Worm (Caenorhabditis elegans) whole organism, L4 larva: ENCODE measurements around the gene F40H3.2.

Experiments
- F37D6.2 ChIP-seq: sonication (generic microtip); optimal IDR thresholded peaks from 2 replicates; lab custom pipeline; 2016; ENCODE audit warnings: mild to moderate bottlenecking, missing genetic modification characterization, missing compliant biosample characterization
- Y105C5A.15 ChIP-seq: fragments of 200-800 bp; sonication (Bioruptor generic); IDR thresholded peaks from 2 replicates; pipeline ENCODE4 v1.3.6; 2022; ENCODE audit warnings: missing genetic modification characterization, missing compliant biosample characterization
- Y48G9A.11 ChIP-seq: fragments of 200-800 bp; sonication (Bioruptor generic); IDR thresholded peaks from 2 replicates; pipeline ENCODE4 v1.3.6; 2022; ENCODE audit warnings: missing genetic modification reagents, missing genetic modification characterization, missing compliant biosample characterization
- Y75B8A.6 ChIP-seq: fragments of 200-800 bp; sonication (Bioruptor generic); IDR thresholded peaks from 2 replicates; pipeline ENCODE4 v1.3.6; 2022; ENCODE audit warnings: missing genetic modification reagents, missing genetic modification characterization, missing compliant biosample characterization
- ZK337.2 ChIP-seq: fragments of 200-800 bp; sonication (Bioruptor generic); IDR thresholded peaks from 2 replicates; pipeline ENCODE4 v1.3.6; 2022; ENCODE audit warnings: missing genetic modification reagents, missing genetic modification characterization, missing compliant biosample characterization
- ceh-20 ChIP-seq: fragments of 200-800 bp; sonication (Bioruptor generic); IDR thresholded peaks from 2 replicates; pipeline ENCODE4 v1.3.6; 2022; ENCODE audit warnings: missing genetic modification reagents, missing genetic modification characterization, missing compliant biosample characterization
- ceh-32 ChIP-seq: sonication (generic microtip); optimal IDR thresholded peaks from 2 replicates; lab custom pipeline; 2016; ENCODE audit warnings: mild to moderate bottlenecking, missing genetic modification characterization, missing compliant biosample characterization; ENCODE audit not compliant: poor library complexity
- ceh-44 ChIP-seq: fragments of 200-800 bp; sonication (Bioruptor generic); IDR thresholded peaks from 2 replicates; pipeline ENCODE4 v1.3.6; 2022; ENCODE audit warnings: missing genetic modification reagents, missing genetic modification characterization, missing compliant biosample characterization
- ces-1 ChIP-seq: fragments of 150-350 bp; sonication (generic microtip); optimal IDR thresholded peaks from 4 replicates; lab custom pipeline; 2014; ENCODE audit warnings: missing biosample characterization, missing genetic modification reagents, missing genetic modification characterization
- cey-2 ChIP-seq: sonication (generic microtip); optimal IDR thresholded peaks from 3 replicates; lab custom pipeline; 2017; ENCODE audit warnings: missing genetic modification characterization, mild to moderate bottlenecking, missing compliant biosample characterization, antibody characterized with exemption, borderline replicate concordance; ENCODE audit not compliant: insufficient read depth
- ctbp-1 ChIP-seq: fragments of 200-800 bp; sonication (Bioruptor generic); IDR thresholded peaks from 2 replicates; pipeline ENCODE4 v1.3.6; 2022; ENCODE audit warnings: missing genetic modification reagents, missing genetic modification characterization, missing compliant biosample characterization
- daf-16 ChIP-seq, 3 experiments: sonication (generic microtip); optimal IDR thresholded peaks; 2 replicates each; lab custom pipeline; 2016 to 2017; ENCODE audit warnings: missing genetic modification characterization in 3 of 3, missing genetic modification reagents in 3 of 3, mild to moderate bottlenecking in 2 of 3, missing compliant biosample characterization in 2 of 3, missing biosample characterization in 1 of 3, moderate library complexity in 1 of 3
- daf-8 ChIP-seq: fragments of 200-800 bp; sonication (Bioruptor generic); IDR thresholded peaks from 2 replicates; pipeline ENCODE4 v1.3.6; 2022; ENCODE audit warnings: missing genetic modification characterization, missing compliant biosample characterization
- dmd-9 ChIP-seq: fragments of 200-800 bp; sonication (Bioruptor generic); IDR thresholded peaks from 2 replicates; pipeline ENCODE4 v1.3.6; 2022; ENCODE audit warnings: missing genetic modification reagents, missing genetic modification characterization, missing compliant biosample characterization
- fkh-10 ChIP-seq: fragments of 150-350 bp; optimal IDR thresholded peaks from 2 replicates; lab custom pipeline; 2014; ENCODE audit warnings: missing biosample characterization, missing genetic modification reagents, missing genetic modification characterization
- fos-1 ChIP-seq: fragments of 150-350 bp; optimal IDR thresholded peaks from 2 replicates; lab custom pipeline; 2014; ENCODE audit warnings: missing biosample characterization, missing genetic modification characterization
- gei-8 ChIP-seq: fragments of 200-800 bp; sonication (Bioruptor generic); optimal IDR thresholded peaks from 2 replicates; lab custom pipeline; 2018; ENCODE audit warnings: mild to moderate bottlenecking, missing genetic modification characterization, missing compliant biosample characterization
- hlh-30 ChIP-seq: sonication (generic microtip); optimal IDR thresholded peaks from 2 replicates; lab custom pipeline; 2017; ENCODE audit warnings: antibody characterized with exemption, mild to moderate bottlenecking, missing genetic modification characterization, missing compliant biosample characterization; ENCODE audit not compliant: insufficient read depth
- hmg-1.1 ChIP-seq: fragments of 200-800 bp; sonication (Bioruptor generic); IDR thresholded peaks from 2 replicates; pipeline ENCODE4 v1.3.6; 2022; ENCODE audit warnings: missing genetic modification reagents, missing genetic modification characterization, missing compliant biosample characterization
- lir-3 ChIP-seq: sonication (generic microtip); optimal IDR thresholded peaks from 2 replicates; lab custom pipeline; 2016; ENCODE audit warnings: mild to moderate bottlenecking, missing genetic modification characterization, missing compliant biosample characterization
- madf-9 ChIP-seq: fragments of 200-800 bp; sonication (Bioruptor generic); conservative IDR thresholded peaks from 2 replicates; pipeline ENCODE4 v1.3.6; 2022; ENCODE audit warnings: missing genetic modification reagents, missing genetic modification characterization, missing compliant biosample characterization
- mep-1 ChIP-seq: fragments of 150-350 bp; sonication (generic microtip); optimal IDR thresholded peaks from 3 replicates; lab custom pipeline; 2014; ENCODE audit warnings: missing biosample characterization, missing genetic modification characterization
- nhr-10 ChIP-seq: fragments of 150-350 bp; optimal IDR thresholded peaks from 2 replicates; lab custom pipeline; 2014; ENCODE audit warnings: missing biosample characterization, missing genetic modification characterization
- nhr-102 ChIP-seq: sonication (generic microtip); optimal IDR thresholded peaks from 2 replicates; lab custom pipeline; 2016; ENCODE audit warnings: mild to moderate bottlenecking, missing genetic modification characterization, moderate library complexity, missing compliant biosample characterization
- nhr-25 ChIP-seq: sonication (generic microtip); optimal IDR thresholded peaks from 2 replicates; lab custom pipeline; 2017; ENCODE audit warnings: missing genetic modification characterization, mild to moderate bottlenecking, missing compliant biosample characterization, antibody characterized with exemption, moderate library complexity, borderline replicate concordance; ENCODE audit not compliant: insufficient read depth
- nhr-28 ChIP-seq: fragments of 150-350 bp; optimal IDR thresholded peaks from 2 replicates; lab custom pipeline; 2014; ENCODE audit warnings: missing biosample characterization, missing genetic modification characterization
- nhr-41 ChIP-seq: fragments of 200-800 bp; sonication (Bioruptor generic); IDR thresholded peaks from 2 replicates; pipeline ENCODE4 v1.3.6; 2022; ENCODE audit warnings: missing genetic modification reagents, missing genetic modification characterization, missing compliant biosample characterization
- nhr-76 ChIP-seq: fragments of 150-350 bp; optimal IDR thresholded peaks from 2 replicates; lab custom pipeline; 2014; ENCODE audit warnings: missing biosample characterization, missing genetic modification characterization
- nhr-77 ChIP-seq: fragments of 150-350 bp; optimal IDR thresholded peaks from 2 replicates; lab custom pipeline; 2014; ENCODE audit warnings: missing biosample characterization, missing genetic modification characterization
- rbr-2 ChIP-seq: sonication (generic microtip); optimal IDR thresholded peaks from 2 replicates; lab custom pipeline; 2016; ENCODE audit warnings: missing genotype, missing genetic modification characterization, missing compliant biosample characterization
- unc-130 ChIP-seq: sonication (generic microtip); optimal IDR thresholded peaks from 2 replicates; lab custom pipeline; 2016; ENCODE audit warnings: missing genetic modification reagents, missing genetic modification characterization, missing compliant biosample characterization
- unc-39 ChIP-seq: sonication (generic microtip); optimal IDR thresholded peaks from 2 replicates; lab custom pipeline; 2017; ENCODE audit warnings: missing biosample characterization, missing genetic modification characterization
- unc-62 ChIP-seq, 3 experiments: fragments of 150-350 bp in 1 of 3; sonication (generic microtip); optimal IDR thresholded peaks in 2 of 3; peaks in 1 of 3; 1 replicate in 1 of 3; 2 replicates in 2 of 3; lab custom pipeline; 2014 to 2017; ENCODE audit warnings: missing biosample characterization in 3 of 3, missing genetic modification characterization in 3 of 3, missing genetic modification reagents in 3 of 3, missing genotype in 1 of 3
- zag-1 ChIP-seq: fragments of 150-350 bp; optimal IDR thresholded peaks from 2 replicates; lab custom pipeline; 2014; ENCODE audit warnings: missing biosample characterization, missing genetic modification characterization
- zip-11 ChIP-seq: fragments of 200-800 bp; sonication (Bioruptor generic); IDR thresholded peaks from 2 replicates; pipeline ENCODE4 v1.3.6; 2022; ENCODE audit warnings: missing genetic modification characterization, missing compliant biosample characterization
- ztf-11 ChIP-seq: fragments of 150-350 bp; optimal IDR thresholded peaks from 2 replicates; lab custom pipeline; 2014; ENCODE audit warnings: missing biosample characterization, missing genetic modification characterization

Gene F40H3.2

DNA sequence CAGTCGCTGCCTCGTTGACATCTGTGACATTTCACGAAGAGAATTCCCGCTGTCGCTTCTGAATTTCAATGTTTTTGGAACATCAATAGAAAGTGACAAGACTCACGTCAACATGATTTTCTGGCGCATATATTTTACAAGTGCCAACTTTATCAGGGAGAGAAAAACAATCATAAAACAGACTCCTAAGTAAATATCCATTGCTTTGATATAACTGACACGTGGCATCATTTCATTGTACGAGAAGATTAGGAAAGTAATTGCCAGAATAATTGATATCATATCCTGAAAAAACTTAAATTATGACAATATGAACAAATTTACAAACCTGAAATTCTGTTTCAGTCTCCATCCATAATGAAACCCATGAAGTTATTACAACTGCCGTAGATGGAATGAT lies 15.3 kb upstream of the F40H3.2 start:
- no peak for TF ChIP-seq lir-3 (tag; lab: Kevin White, UChicago)
- TF ChIP-seq fos-1 (tag; lab: Kevin White, UChicago) = no peak
- peak in 1 of 2 experiments; percentile 95 for TF ChIP-seq unc-62 (GFP tag; optimal IDR thresholded peaks at IDR 0.05 in 1 of 2; lab: Kevin White, UChicago)
- TF ChIP-seq unc-62 (tag; optimal IDR thresholded peaks at IDR 0.05; lab: Kevin White, UChicago) = no peak
- TF ChIP-seq mep-1 (tag; lab: Kevin White, UChicago) = no peak
- TF ChIP-seq nhr-28 = no peak
- TF ChIP-seq Y48G9A.11 (GFP tag; lab: Robert Waterston, UW) = no peak
- no peak for TF ChIP-seq daf-16 (GFP tag; optimal IDR thresholded peaks at IDR 0.05; lab: Kevin White, UChicago)
- TF ChIP-seq daf-16 (tag; optimal IDR thresholded peaks at IDR 0.05; lab: Kevin White, UChicago) = no peak
- TF ChIP-seq, all 104 proteins: peak for 1

DNA sequence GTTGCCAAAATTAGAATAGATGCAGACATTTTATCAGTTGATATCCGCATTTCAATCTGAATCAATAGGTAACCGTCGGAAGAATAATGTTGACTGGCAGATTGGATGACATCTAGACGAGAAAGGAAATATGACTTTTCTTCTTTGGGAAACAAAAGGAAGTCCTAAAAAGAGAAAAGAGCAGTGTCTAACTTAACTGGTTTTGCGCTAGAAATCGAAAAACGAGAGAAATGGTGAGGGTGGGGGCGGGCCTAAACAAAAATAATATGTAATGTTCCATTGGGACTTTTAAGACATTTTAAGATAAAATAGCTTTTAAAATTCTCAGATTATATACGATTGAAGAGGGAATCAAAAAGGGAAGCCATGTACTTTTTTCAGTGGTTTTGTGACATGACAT lies 12.5 kb upstream of the F40H3.2 start, which contains the start of gene exp-1:
Gene exp-1, minus strand, starts transcription at position 101 of the 400 bp plus-strand sequence.
- TF ChIP-seq ceh-44 (GFP tag; lab: Robert Waterston, UW) (no peak), zag-1 (tag; lab: Kevin White, UChicago) (no peak), madf-9 (GFP tag; lab: Robert Waterston, UW) (no peak)

DNA sequence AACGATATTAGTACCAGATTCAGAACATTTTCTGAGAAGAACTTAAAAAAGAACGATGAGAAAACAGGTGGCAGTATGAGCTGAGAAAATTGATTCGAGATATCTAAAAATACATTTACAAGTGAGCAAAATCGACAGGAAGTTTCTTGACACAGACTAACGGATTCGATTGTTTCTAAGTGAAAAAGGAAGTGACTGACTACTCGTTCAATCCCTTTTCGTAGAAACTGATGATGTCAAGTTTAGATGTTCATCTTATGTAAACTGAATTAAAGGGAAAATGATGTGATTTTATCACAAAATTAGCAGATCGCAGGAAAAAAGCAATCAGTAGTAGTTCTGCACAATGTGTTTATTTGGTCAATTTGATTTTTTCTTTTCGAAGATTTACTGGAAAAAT lies 8.3 kb upstream of the F40H3.2 start:
- TF ChIP-seq unc-39 (no peak), hlh-30 (no peak), ces-1 (GFP tag; lab: Kevin White, UChicago) (peak; percentile 20), fkh-10 (GFP tag; lab: Kevin White, UChicago) (peak; percentile 15), unc-130 (GFP tag; lab: Kevin White, UChicago) (no peak), gei-8 (GFP tag; lab: Kevin White, UChicago) (no peak)

DNA sequence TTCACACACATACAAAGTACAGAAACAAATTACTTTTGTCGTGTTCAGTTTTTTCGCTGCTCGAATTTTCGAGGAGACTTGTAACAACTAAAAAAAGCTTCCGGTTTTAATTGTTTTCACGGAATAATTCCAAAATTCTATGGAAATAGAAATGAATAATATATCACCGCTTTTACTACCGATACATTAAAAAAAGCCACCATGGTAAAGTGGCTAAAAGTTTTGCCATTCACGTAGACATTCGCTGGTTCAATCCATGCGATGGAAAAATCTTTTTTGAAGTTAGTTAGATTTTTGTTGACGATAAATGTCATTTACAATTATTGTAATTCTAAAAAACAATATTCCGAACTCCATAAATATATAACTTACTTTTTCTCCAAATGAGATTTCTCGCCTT lies 4.7 kb upstream of the F40H3.2 start:
- TF ChIP-seq nhr-76 = no peak
- TF ChIP-seq Y75B8A.6 = no peak
- TF ChIP-seq hmg-1.1 = no peak
- TF ChIP-seq nhr-25 (tag; lab: Kevin White, UChicago) = no peak
- no peak for TF ChIP-seq F37D6.2 (tag; lab: Kevin White, UChicago)
- TF ChIP-seq rbr-2 (tag; lab: Kevin White, UChicago) = no peak
- TF ChIP-seq Y105C5A.15 = no peak
- no peak for TF ChIP-seq daf-8
- no peak for TF ChIP-seq cey-2 (tag; lab: Kevin White, UChicago)
- no peak for TF ChIP-seq ZK337.2 (GFP tag; lab: Robert Waterston, UW)
- no peak for TF ChIP-seq nhr-10
- no peak for TF ChIP-seq nhr-102 (tag; lab: Kevin White, UChicago)
- no peak for TF ChIP-seq dmd-9 (GFP tag; lab: Robert Waterston, UW)
- TF ChIP-seq ctbp-1 (GFP tag; lab: Robert Waterston, UW) = no peak
- TF ChIP-seq ztf-11 (tag; lab: Kevin White, UChicago) = no peak
- no peak for TF ChIP-seq nhr-77 (tag; lab: Kevin White, UChicago)
- TF ChIP-seq ceh-32 (tag; lab: Kevin White, UChicago) = no peak
- TF ChIP-seq ceh-20 = no peak
- no peak for TF ChIP-seq zip-11 (GFP tag; lab: Robert Waterston, UW)
- TF ChIP-seq nhr-41 (GFP tag; lab: Robert Waterston, UW) = no peak
